Fruit fly (Drosophila melanogaster) whole organism, embryonic: Measurements from ENCODE around the gene CG7294.

Source experiments
- Aef1 ChIP-seq: fragments of 200-800 bp; sonication (Bioruptor generic); IDR thresholded peaks from 3 replicates; pipeline ENCODE4 v1.3.6; 2022; ENCODE audit warnings: missing biosample characterization, missing genetic modification characterization
- Atf6 ChIP-seq: fragments of 200-800 bp; sonication (Bioruptor generic); IDR thresholded peaks from 2 replicates; pipeline ENCODE4 v1.3.6; 2022; ENCODE audit warnings: missing biosample characterization, missing genetic modification characterization
- CG11398 ChIP-seq: fragments of 200-800 bp; sonication (Bioruptor generic); optimal IDR thresholded peaks from 2 replicates; lab custom pipeline; 2016; ENCODE audit warnings: missing biosample characterization, missing genetic modification characterization
- CG11504 ChIP-seq: fragments of 200-800 bp; sonication (Bioruptor generic); optimal IDR thresholded peaks from 3 replicates; lab custom pipeline; 2019; ENCODE audit warnings: missing biosample characterization, mild to moderate bottlenecking, missing genetic modification characterization, moderate library complexity
- CG12299 ChIP-seq: fragments of 200-800 bp; sonication (Bioruptor generic); optimal IDR thresholded peaks from 2 replicates; lab custom pipeline; 2018; ENCODE audit warnings: missing biosample characterization, mild to moderate bottlenecking, missing genetic modification characterization
- CG15601 ChIP-seq: fragments of 200-800 bp; sonication (Bioruptor generic); optimal IDR thresholded peaks from 3 replicates; lab custom pipeline; 2019; ENCODE audit warnings: missing biosample characterization, mild to moderate bottlenecking, missing genetic modification characterization, moderate library complexity
- CG16813 ChIP-seq: fragments of 200-800 bp; sonication (Bioruptor generic); IDR thresholded peaks from 3 replicates; pipeline ENCODE4 v1.3.6; 2022; ENCODE audit warnings: missing biosample characterization, missing genetic modification characterization; ENCODE audit not compliant: partially characterized antibody
- CG17361 ChIP-seq: fragments of 200-800 bp; sonication (Bioruptor generic); IDR thresholded peaks from 3 replicates; pipeline ENCODE4 v1.3.6; 2022; ENCODE audit warnings: missing biosample characterization, missing genetic modification characterization
- CG17829 ChIP-seq: fragments of 200-800 bp; optimal IDR thresholded peaks from 2 replicates; lab custom pipeline; 2019; ENCODE audit warnings: missing biosample characterization, mild to moderate bottlenecking, missing genetic modification characterization, moderate library complexity
- CG2129 ChIP-seq: fragments of 200-800 bp; sonication (Bioruptor generic); IDR thresholded peaks from 2 replicates; pipeline ENCODE4 v1.3.6; 2022; ENCODE audit warnings: missing biosample characterization, missing genetic modification characterization; ENCODE audit not compliant: partially characterized antibody
- CG3065 ChIP-seq: fragments of 200-800 bp; sonication (Bioruptor generic); optimal IDR thresholded peaks from 2 replicates; lab custom pipeline; 2016; ENCODE audit warnings: missing biosample characterization, missing genetic modification characterization
- CG31224 ChIP-seq: fragments of 200-800 bp; sonication (Bioruptor generic); IDR thresholded peaks from 2 replicates; pipeline ENCODE4 v1.3.6; 2022; ENCODE audit warnings: missing biosample characterization, missing genetic modification characterization
- CG31365 ChIP-seq: fragments of 200-800 bp; sonication (Bioruptor generic); optimal IDR thresholded peaks from 2 replicates; lab custom pipeline; 2018; ENCODE audit warnings: missing biosample characterization, mild to moderate bottlenecking, missing genetic modification characterization
- CG31388 ChIP-seq: fragments of 200-800 bp; sonication (Bioruptor generic); optimal IDR thresholded peaks from 2 replicates; lab custom pipeline; 2016; ENCODE audit warnings: missing biosample characterization, missing genetic modification characterization
- CG3726 ChIP-seq: fragments of 200-800 bp; sonication (Bioruptor generic); IDR thresholded peaks from 3 replicates; pipeline ENCODE4, ENCODE4 v1.3.6; 2022; ENCODE audit warnings: missing biosample characterization, missing genetic modification characterization
- CG4617 ChIP-seq: fragments of 200-800 bp; sonication (Bioruptor generic); optimal IDR thresholded peaks from 3 replicates; lab custom pipeline; 2016; ENCODE audit warnings: missing biosample characterization, missing genetic modification characterization, borderline replicate concordance
- CG4707 ChIP-seq: fragments of 200-800 bp; sonication (Bioruptor generic); optimal IDR thresholded peaks from 2 replicates; lab custom pipeline; 2018; ENCODE audit warnings: missing biosample characterization, mild to moderate bottlenecking, missing genetic modification characterization, moderate library complexity
- CG4730 ChIP-seq: fragments of 200-800 bp; sonication (Bioruptor generic); IDR thresholded peaks from 2 replicates; pipeline ENCODE4 v1.3.6; 2022; ENCODE audit warnings: missing biosample characterization, missing genetic modification characterization
- CG5180 ChIP-seq: fragments of 200-800 bp; sonication (Bioruptor generic); optimal IDR thresholded peaks from 3 replicates; lab custom pipeline; 2017; ENCODE audit warnings: missing biosample characterization, missing genetic modification characterization, mild to moderate bottlenecking, moderate library complexity, missing genetic modification reagents
- CG7786 ChIP-seq: fragments of 200-800 bp; sonication (Bioruptor generic); optimal IDR thresholded peaks from 2 replicates; lab custom pipeline; 2016; ENCODE audit warnings: missing biosample characterization, missing genetic modification characterization
- CTCF ChIP-seq: fragments of 200-800 bp; sonication (Bioruptor generic); optimal IDR thresholded peaks from 2 replicates; lab custom pipeline; 2017; ENCODE audit warnings: missing biosample characterization, mild to moderate bottlenecking, missing genetic modification characterization, moderate library complexity
- Chrac-16 ChIP-seq: fragments of 200-800 bp; sonication (Bioruptor generic); optimal IDR thresholded peaks from 3 replicates; lab custom pipeline; 2016; ENCODE audit warnings: missing biosample characterization, missing genetic modification characterization
- Ets65A ChIP-seq: fragments of 200-800 bp; sonication (Bioruptor generic); peaks from one replicate; lab custom pipeline; 2016; ENCODE audit warnings: missing biosample characterization, missing genetic modification characterization
- Hr39 ChIP-seq: fragments of >200 bp; optimal IDR thresholded peaks from 2 replicates; lab custom pipeline; 2017
- Max ChIP-seq: fragments of 200-800 bp; sonication (Bioruptor generic); optimal IDR thresholded peaks from 2 replicates; lab custom pipeline; 2016; ENCODE audit warnings: missing biosample characterization, mild to moderate bottlenecking, missing genetic modification characterization
- NC2β ChIP-seq: fragments of 200-800 bp; sonication (Bioruptor generic); optimal IDR thresholded peaks from 2 replicates; lab custom pipeline; 2016; ENCODE audit warnings: missing biosample characterization, missing genetic modification characterization
- Ptx1 ChIP-seq: fragments of 200-800 bp; sonication (Bioruptor generic); IDR thresholded peaks from 2 replicates; pipeline ENCODE4 v1.3.6; 2022; ENCODE audit warnings: missing biosample characterization, missing genetic modification characterization
- Rfx ChIP-seq: fragments of 200-800 bp; sonication (Bioruptor generic); IDR thresholded peaks from 2 replicates; pipeline ENCODE4 v1.3.6; 2022; ENCODE audit warnings: missing biosample characterization, missing genetic modification characterization
- Sox102F ChIP-seq: fragments of 200-800 bp; sonication (Bioruptor generic); optimal IDR thresholded peaks from 2 replicates; lab custom pipeline; 2018; ENCODE audit warnings: missing biosample characterization, mild to moderate bottlenecking, missing genetic modification characterization, moderate library complexity
- ase ChIP-seq: fragments of 200-800 bp; sonication (Bioruptor generic); IDR thresholded peaks from 3 replicates; pipeline ENCODE4 v1.3.6; 2022; ENCODE audit warnings: missing biosample characterization, missing genetic modification characterization
- croc ChIP-seq: fragments of 200-800 bp; sonication (Bioruptor generic); conservative IDR thresholded peaks from 3 replicates; pipeline ENCODE4 v1.3.6; 2022; ENCODE audit warnings: missing biosample characterization, missing genetic modification characterization
- crol ChIP-seq: fragments of 200-800 bp; sonication (Bioruptor generic); IDR thresholded peaks from 2 replicates; pipeline ENCODE4 v1.3.6; 2022; ENCODE audit warnings: missing biosample characterization, missing genetic modification characterization
- hb ChIP-seq: fragments of 200-800 bp; sonication (Bioruptor generic); IDR thresholded peaks from 3 replicates; pipeline ENCODE4 v1.3.6; 2022; ENCODE audit warnings: missing biosample characterization, missing genetic modification characterization; ENCODE audit not compliant: partially characterized antibody
- inv ChIP-seq: fragments of 200-800 bp; sonication (Bioruptor generic); IDR thresholded peaks from 2 replicates; pipeline ENCODE4 v1.3.6; 2022; ENCODE audit warnings: missing biosample characterization, missing genetic modification characterization; ENCODE audit not compliant: partially characterized antibody
- lab ChIP-seq: fragments of 200-800 bp; sonication (Bioruptor generic); optimal IDR thresholded peaks from 3 replicates; lab custom pipeline; 2017; ENCODE audit warnings: missing biosample characterization, missing genetic modification characterization, mild to moderate bottlenecking, moderate library complexity, missing genetic modification reagents
- lmd ChIP-seq: fragments of 200-800 bp; sonication (Bioruptor generic); IDR thresholded peaks from 2 replicates; pipeline ENCODE4 v1.3.6; 2022; ENCODE audit warnings: missing biosample characterization, missing genetic modification characterization
- nmo ChIP-seq: fragments of 200-800 bp; sonication (Bioruptor generic); optimal IDR thresholded peaks from 2 replicates; lab custom pipeline; 2018; ENCODE audit warnings: missing biosample characterization, mild to moderate bottlenecking, missing genetic modification characterization, moderate library complexity
- pnt ChIP-seq: fragments of 200-800 bp; sonication (Bioruptor generic); optimal IDR thresholded peaks from 3 replicates; lab custom pipeline; 2016; ENCODE audit warnings: missing biosample characterization, missing genetic modification characterization
- pros ChIP-seq: fragments of 200-800 bp; sonication (Bioruptor generic); optimal IDR thresholded peaks from 3 replicates; lab custom pipeline; 2019; ENCODE audit warnings: missing biosample characterization, mild to moderate bottlenecking, missing genetic modification characterization, moderate library complexity
- so ChIP-seq: fragments of 200-800 bp; sonication (Bioruptor generic); IDR thresholded peaks from 3 replicates; pipeline ENCODE4 v1.3.6; 2022; ENCODE audit warnings: missing biosample characterization, missing genetic modification characterization
- stwl ChIP-seq: fragments of 200-800 bp; sonication (Bioruptor generic); optimal IDR thresholded peaks from 3 replicates; lab custom pipeline; 2018; ENCODE audit warnings: missing biosample characterization, mild to moderate bottlenecking, missing genetic modification characterization, moderate library complexity
- tin ChIP-seq: fragments of 200-800 bp; sonication (Bioruptor generic); optimal IDR thresholded peaks from 3 replicates; lab custom pipeline; 2016; ENCODE audit warnings: missing biosample characterization, missing genetic modification characterization
- vvl ChIP-seq: fragments of 200-800 bp; sonication (Bioruptor generic); IDR thresholded peaks from 2 replicates; pipeline ENCODE4 v1.3.6; 2022; ENCODE audit warnings: missing biosample characterization, missing genetic modification characterization

Gene CG7294

dm6 chr2L:10723903-10724302 lies 34.8 kb upstream of the CG7294 start, which contains the start of gene CG6431:
TSS of gene CG6431 (plus strand) at chr2L:10724203.
- TF ChIP-seq CG3726 (GFP tag; lab: Robert Waterston, UW): peak; percentile 19; the same call in 1 of the 3 replicates
- TF ChIP-seq CG31224 (GFP tag; lab: Robert Waterston, UW): no peak
- TF ChIP-seq Hr39 (lab: Kevin White, UChicago): no peak
- TF ChIP-seq so (GFP tag; lab: Robert Waterston, UW): no peak
- TF ChIP-seq CG4617: no peak

dm6 chr2L:10721535-10721934 lies 32.5 kb upstream of the CG7294 start:
- TF ChIP-seq CG12299 (tag; lab: Kevin White, UChicago): no peak
- peak; percentile 66 for TF ChIP-seq stwl (tag; lab: Kevin White, UChicago)
- peak; percentile 77 for TF ChIP-seq CG31365 (tag; lab: Kevin White, UChicago)
- no peak for TF ChIP-seq CG7786
- peak; percentile 36 for TF ChIP-seq CG11504 (tag; lab: Kevin White, UChicago)
- no peak for TF ChIP-seq Max
- peak; percentile 17 for TF ChIP-seq CTCF

- TF ChIP-seq Atf6 (no peak), CG31388 (GFP tag; lab: Kevin White, UChicago) (no peak), Aef1 (GFP tag; lab: Robert Waterston, UW) (no peak), crol (GFP tag; lab: Robert Waterston, UW) (peak; percentile 37; the same call in 1 of the 2 replicates), Rfx (GFP tag; lab: Robert Waterston, UW) (no peak), CG17361 (GFP tag; lab: Robert Waterston, UW) (no peak), hb (GFP tag; lab: Robert Waterston, UW) (0 out of 3 replicates have a peak, but pooled peaks have one; percentile 19), lmd (GFP tag; lab: Robert Waterston, UW) (0 out of 2 replicates have a peak, but pooled peaks have one; percentile 19), Hr39 (lab: Kevin White, UChicago) (no peak), NC2β (GFP tag; lab: Kevin White, UChicago) (no peak), nmo (GFP tag; lab: Kevin White, UChicago) (no peak), croc (no peak), pros (no peak), vvl (no peak), CG11398 (GFP tag; lab: Kevin White, UChicago) (no peak), CG5180 (GFP tag; lab: Kevin White, UChicago) (peak; percentile 93), CG3065 (GFP tag; lab: Kevin White, UChicago) (no peak), CG31224 (GFP tag; lab: Robert Waterston, UW) (no peak), pnt (GFP tag; lab: Kevin White, UChicago) (no peak), Ptx1 (GFP tag; lab: Robert Waterston, UW) (no peak), inv (GFP tag; lab: Robert Waterston, UW) (no peak), CG17829 (tag; lab: Kevin White, UChicago) (no peak), lab (GFP tag; lab: Kevin White, UChicago) (no peak), CG4730 (GFP tag; lab: Robert Waterston, UW) (no peak), tin (GFP tag; lab: Kevin White, UChicago) (no peak), Chrac-16 (GFP tag; lab: Kevin White, UChicago) (no peak)
These were observed 22.1 kb upstream of the CG7294 start for dm6 chr2L:10711221-10711620.

- TF ChIP-seq CG15601 (tag; lab: Kevin White, UChicago) (no peak), Sox102F (GFP tag; lab: Kevin White, UChicago) (no peak), CG2129 (GFP tag; lab: Robert Waterston, UW) (no peak), CG4707 (GFP tag; lab: Kevin White, UChicago) (no peak), Rfx (GFP tag; lab: Robert Waterston, UW) (no peak), ase (GFP tag; lab: Robert Waterston, UW) (no peak), Ets65A (GFP tag; lab: Kevin White, UChicago) (no peak), CG16813 (GFP tag; lab: Robert Waterston, UW) (no peak)
These were observed 20.3 kb upstream of the CG7294 start, which contains the start of gene Lip2 for dm6 chr2L:10709353-10709752. TSS of gene Lip2 (minus strand) at chr2L:10709453.
